Fruit fly (Drosophila melanogaster) whole organism, embryonic: ENCODE results near the gene CG7484.

Experiments
- CG10565 ChIP-seq: fragments of 200-800 bp; sonication (Bioruptor generic); optimal IDR thresholded peaks from 3 replicates; lab custom pipeline; 2016; ENCODE audit warnings: missing biosample characterization, mild to moderate bottlenecking, missing genetic modification characterization
- CG10654 ChIP-seq: fragments of 200-800 bp; sonication (Bioruptor generic); optimal IDR thresholded peaks from 2 replicates; lab custom pipeline; 2016; ENCODE audit warnings: missing biosample characterization, missing genetic modification characterization
- CG12104 ChIP-seq: fragments of 200-800 bp; sonication (Bioruptor generic); optimal IDR thresholded peaks from 3 replicates; lab custom pipeline; 2016; ENCODE audit warnings: missing biosample characterization, missing genetic modification characterization
- CG13123 ChIP-seq: fragments of 200-800 bp; sonication (Bioruptor generic); optimal IDR thresholded peaks from 2 replicates; lab custom pipeline; 2016; ENCODE audit warnings: missing biosample characterization, missing genetic modification characterization
- CG13296 ChIP-seq: fragments of 200-800 bp; sonication (Bioruptor generic); optimal IDR thresholded peaks from 3 replicates; lab custom pipeline; 2018; ENCODE audit warnings: missing biosample characterization, mild to moderate bottlenecking, missing genetic modification characterization
- CG15601 ChIP-seq: fragments of 200-800 bp; sonication (Bioruptor generic); optimal IDR thresholded peaks from 3 replicates; lab custom pipeline; 2019; ENCODE audit warnings: missing biosample characterization, mild to moderate bottlenecking, missing genetic modification characterization, moderate library complexity
- CG15696 ChIP-seq: fragments of 200-800 bp; sonication (Bioruptor generic); optimal IDR thresholded peaks from 2 replicates; lab custom pipeline; 2019; ENCODE audit warnings: missing biosample characterization, mild to moderate bottlenecking, missing genetic modification characterization, moderate library complexity
- CG1603 ChIP-seq: fragments of 200-800 bp; sonication (Bioruptor generic); optimal IDR thresholded peaks from 2 replicates; lab custom pipeline; 2019; ENCODE audit warnings: missing biosample characterization, mild to moderate bottlenecking, missing genetic modification characterization, moderate library complexity
- CG17328 ChIP-seq: fragments of 200-800 bp; sonication (Bioruptor generic); IDR thresholded peaks from 2 replicates; pipeline ENCODE4 v1.3.6; 2022; ENCODE audit warnings: missing biosample characterization, missing genetic modification characterization
- CG17568 ChIP-seq: fragments of 200-800 bp; sonication (Bioruptor generic); optimal IDR thresholded peaks from 2 replicates; lab custom pipeline; 2018; ENCODE audit warnings: missing biosample characterization, mild to moderate bottlenecking, missing genetic modification characterization, moderate library complexity
- CG1792 ChIP-seq: fragments of 200-800 bp; sonication (Bioruptor generic); optimal IDR thresholded peaks from 2 replicates; lab custom pipeline; 2016; ENCODE audit warnings: missing biosample characterization, missing genetic modification characterization
- CG32532 ChIP-seq: fragments of 200-800 bp; sonication (Bioruptor generic); IDR thresholded peaks from 2 replicates; pipeline ENCODE4 v1.3.6; 2022; ENCODE audit warnings: missing biosample characterization, missing genetic modification characterization
- CG4360 ChIP-seq: fragments of 200-800 bp; sonication (Bioruptor generic); IDR thresholded peaks from 2 replicates; pipeline ENCODE4 v1.3.6; 2022; ENCODE audit warnings: missing biosample characterization, missing genetic modification characterization
- CG4424 ChIP-seq: fragments of 200-800 bp; sonication (Bioruptor generic); optimal IDR thresholded peaks from 3 replicates; lab custom pipeline; 2016; ENCODE audit warnings: missing biosample characterization, missing genetic modification characterization
- CG4707 ChIP-seq: fragments of 200-800 bp; sonication (Bioruptor generic); optimal IDR thresholded peaks from 2 replicates; lab custom pipeline; 2018; ENCODE audit warnings: missing biosample characterization, mild to moderate bottlenecking, missing genetic modification characterization, moderate library complexity
- CG5180 ChIP-seq: fragments of 200-800 bp; sonication (Bioruptor generic); optimal IDR thresholded peaks from 3 replicates; lab custom pipeline; 2017; ENCODE audit warnings: missing biosample characterization, missing genetic modification characterization, mild to moderate bottlenecking, moderate library complexity, missing genetic modification reagents
- CG7987 ChIP-seq: fragments of 200-800 bp; sonication (Bioruptor generic); optimal IDR thresholded peaks from 2 replicates; lab custom pipeline; 2018; ENCODE audit warnings: missing biosample characterization, mild to moderate bottlenecking, missing genetic modification characterization, moderate library complexity
- CG8281 ChIP-seq: fragments of 200-800 bp; sonication (Bioruptor generic); optimal IDR thresholded peaks from 2 replicates; lab custom pipeline; 2018; ENCODE audit warnings: missing biosample characterization, mild to moderate bottlenecking, missing genetic modification characterization, moderate library complexity
- CG8290 ChIP-seq, 3 experiments: fragments of 200-800 bp; sonication (Bioruptor generic); optimal IDR thresholded peaks; 2 replicates each; lab custom pipeline; 2016 to 2019; ENCODE audit warnings: missing biosample characterization in 3 of 3, missing genetic modification characterization in 3 of 3, mild to moderate bottlenecking in 2 of 3, moderate library complexity in 1 of 3
- CG8765 ChIP-seq: fragments of 200-800 bp; sonication (Bioruptor generic); IDR thresholded peaks from 2 replicates; pipeline ENCODE4 v1.3.6; 2022; ENCODE audit warnings: missing biosample characterization, missing genetic modification characterization
- CG9876 ChIP-seq: fragments of 200-800 bp; sonication (Bioruptor generic); optimal IDR thresholded peaks from 2 replicates; lab custom pipeline; 2016; ENCODE audit warnings: missing biosample characterization, missing genetic modification characterization
- Dbx ChIP-seq: fragments of 200-800 bp; sonication (Bioruptor generic); IDR thresholded peaks from 3 replicates; pipeline ENCODE4 v1.3.6; 2022; ENCODE audit warnings: missing biosample characterization, missing genetic modification characterization
- Ets97D ChIP-seq: fragments of 200-800 bp; sonication (Bioruptor generic); optimal IDR thresholded peaks from 3 replicates; lab custom pipeline; 2016; ENCODE audit warnings: missing biosample characterization, missing genetic modification characterization
- Hey ChIP-seq: fragments of 200-800 bp; sonication (Bioruptor generic); optimal IDR thresholded peaks from 3 replicates; lab custom pipeline; 2018; ENCODE audit warnings: missing biosample characterization, mild to moderate bottlenecking, missing genetic modification characterization
- Jarid2 ChIP-seq: fragments of 200-800 bp; sonication (Bioruptor generic); optimal IDR thresholded peaks from 3 replicates; lab custom pipeline; 2017; ENCODE audit warnings: mild to moderate bottlenecking, missing biosample characterization, missing genetic modification reagents, missing genetic modification characterization
- Mad ChIP-seq: fragments of 200-800 bp; sonication (Bioruptor generic); optimal IDR thresholded peaks from 2 replicates; lab custom pipeline; 2016; ENCODE audit warnings: missing biosample characterization, missing genetic modification characterization
- Max ChIP-seq: fragments of 200-800 bp; sonication (Bioruptor generic); optimal IDR thresholded peaks from 2 replicates; lab custom pipeline; 2016; ENCODE audit warnings: missing biosample characterization, mild to moderate bottlenecking, missing genetic modification characterization
- Med ChIP-seq: fragments of 200-800 bp; sonication (Bioruptor generic); peaks from one replicate; lab custom pipeline; 2016; ENCODE audit warnings: missing biosample characterization, missing genetic modification characterization, mild to moderate bottlenecking, inconsistent platforms, moderate library complexity
- Oaz ChIP-seq: fragments of 200-800 bp; sonication (Bioruptor generic); IDR thresholded peaks from 2 replicates; pipeline ENCODE4 v1.3.6; 2022; ENCODE audit warnings: missing biosample characterization, missing genetic modification characterization
- Opbp ChIP-seq: fragments of 200-800 bp; sonication (Bioruptor generic); IDR thresholded peaks from 3 replicates; pipeline ENCODE4 v1.3.6; 2022; ENCODE audit warnings: missing biosample characterization, missing genetic modification characterization; ENCODE audit not compliant: partially characterized antibody
- Stat92E ChIP-seq, 3 experiments: fragments of >200 bp in 2 of 3; fragments of 200-800 bp in 1 of 3; sonication (Bioruptor generic) in 1 of 3; optimal IDR thresholded peaks; 2 replicates each; lab custom pipeline; 2017 to 2019; ENCODE audit warnings: missing biosample characterization in 3 of 3, missing genetic modification characterization in 3 of 3, mild to moderate bottlenecking in 1 of 3, moderate library complexity in 1 of 3
- Tbp ChIP-seq: fragments of >200 bp; optimal IDR thresholded peaks from 2 replicates; lab custom pipeline; 2018; ENCODE audit warnings: missing biosample characterization, missing genetic modification characterization
- Vsx1 ChIP-seq: fragments of 200-800 bp; sonication (Bioruptor generic); optimal IDR thresholded peaks from 2 replicates; lab custom pipeline; 2017; ENCODE audit warnings: missing biosample characterization, mild to moderate bottlenecking, missing genetic modification characterization, missing genetic modification reagents
- al ChIP-seq: fragments of 200-800 bp; sonication (Bioruptor generic); IDR thresholded peaks from 2 replicates; pipeline ENCODE4 v1.3.6; 2022; ENCODE audit warnings: missing biosample characterization, missing genetic modification characterization
- aop ChIP-seq: fragments of 200-800 bp; sonication (Bioruptor generic); IDR thresholded peaks from 2 replicates; pipeline ENCODE4 v1.3.6; 2022; ENCODE audit warnings: missing biosample characterization, missing genetic modification characterization
- bab2 ChIP-seq: fragments of 200-800 bp; sonication (Bioruptor generic); optimal IDR thresholded peaks from 2 replicates; lab custom pipeline; 2016; ENCODE audit warnings: missing biosample characterization, missing genetic modification characterization
- eyg ChIP-seq: fragments of 200-800 bp; sonication (Bioruptor generic); optimal IDR thresholded peaks from 3 replicates; lab custom pipeline; 2016; ENCODE audit warnings: missing biosample characterization, missing genetic modification characterization
- kay ChIP-seq: fragments of 200-800 bp; sonication (Bioruptor generic); optimal IDR thresholded peaks from 2 replicates; lab custom pipeline; 2016; ENCODE audit warnings: missing biosample characterization, missing genetic modification characterization
- maf-S ChIP-seq: fragments of 200-800 bp; sonication (Bioruptor generic); optimal IDR thresholded peaks from 2 replicates; lab custom pipeline; 2016; ENCODE audit warnings: missing biosample characterization, missing genetic modification characterization
- odd ChIP-seq: fragments of 200-800 bp; sonication (Bioruptor generic); optimal IDR thresholded peaks from 2 replicates; lab custom pipeline; 2017; ENCODE audit warnings: missing biosample characterization, mild to moderate bottlenecking, missing genetic modification characterization
- onecut ChIP-seq: fragments of 200-800 bp; sonication (Bioruptor generic); IDR thresholded peaks from 2 replicates; pipeline ENCODE4 v1.3.6; 2022; ENCODE audit warnings: missing biosample characterization, missing genetic modification characterization
- psq ChIP-seq: fragments of 200-800 bp; sonication (Bioruptor generic); optimal IDR thresholded peaks from 2 replicates; lab custom pipeline; 2017; ENCODE audit warnings: missing biosample characterization, missing genetic modification characterization
- ranshi ChIP-seq: fragments of 200-800 bp; sonication (Bioruptor generic); IDR thresholded peaks from 2 replicates; pipeline ENCODE4 v1.3.6; 2022; ENCODE audit warnings: missing biosample characterization, missing genetic modification characterization
- schlank ChIP-seq: fragments of 200-800 bp; sonication (Bioruptor generic); optimal IDR thresholded peaks from 2 replicates; lab custom pipeline; 2018; ENCODE audit warnings: missing biosample characterization, mild to moderate bottlenecking, missing genetic modification characterization
- seq ChIP-seq: fragments of 200-800 bp; sonication (Bioruptor generic); IDR thresholded peaks from 2 replicates; pipeline ENCODE4 v1.3.6; 2022; ENCODE audit warnings: missing biosample characterization, missing genetic modification characterization
- sisA ChIP-seq: fragments of 200-800 bp; sonication (Bioruptor generic); IDR thresholded peaks from 2 replicates; pipeline ENCODE4 v1.3.6; 2022; ENCODE audit warnings: missing biosample characterization, missing genetic modification characterization
- sqz ChIP-seq: fragments of 200-800 bp; sonication (Bioruptor generic); optimal IDR thresholded peaks from 3 replicates; lab custom pipeline; 2018; ENCODE audit warnings: missing biosample characterization, mild to moderate bottlenecking, missing genetic modification characterization
- stwl ChIP-seq: fragments of 200-800 bp; sonication (Bioruptor generic); optimal IDR thresholded peaks from 3 replicates; lab custom pipeline; 2018; ENCODE audit warnings: missing biosample characterization, mild to moderate bottlenecking, missing genetic modification characterization, moderate library complexity
- tap ChIP-seq: fragments of 200-800 bp; optimal IDR thresholded peaks from 3 replicates; lab custom pipeline; 2019; ENCODE audit warnings: missing biosample characterization, mild to moderate bottlenecking, missing genetic modification characterization, moderate library complexity
- tup ChIP-seq: fragments of 200-800 bp; sonication (Bioruptor generic); optimal IDR thresholded peaks from 2 replicates; lab custom pipeline; 2016; ENCODE audit warnings: missing biosample characterization, mild to moderate bottlenecking, missing genetic modification characterization, moderate library complexity
- wek ChIP-seq: fragments of 200-800 bp; sonication (Bioruptor generic); optimal IDR thresholded peaks from 3 replicates; lab custom pipeline; 2018; ENCODE audit warnings: missing biosample characterization, mild to moderate bottlenecking, missing genetic modification characterization, moderate library complexity

The CG7484 gene

DNA sequence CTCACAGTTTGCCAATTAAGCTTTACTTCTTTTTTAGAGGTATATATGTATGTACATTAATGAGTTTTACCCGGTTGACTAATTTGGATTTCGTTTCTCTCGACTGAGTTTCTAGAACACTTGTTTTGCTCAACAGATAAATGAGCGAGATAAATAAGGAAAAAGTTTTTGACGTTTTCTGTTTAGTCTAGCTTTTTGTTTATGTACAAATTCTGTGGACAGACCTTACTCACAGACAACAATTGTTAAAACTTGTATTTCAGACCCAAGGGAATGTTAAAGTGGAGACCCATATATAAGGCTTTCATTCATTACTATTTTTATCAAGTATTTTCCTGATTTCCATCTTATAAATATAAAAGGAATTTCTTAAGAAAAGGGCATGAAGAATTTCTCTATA is 29.4 kb upstream of the CG7484 start (continued):
- TF ChIP-seq CG1603 (tag; lab: Kevin White, UChicago) (no peak), Dbx (no peak), CG17568 (GFP tag; lab: Kevin White, UChicago) (peak; percentile 61), CG8290 (GFP tag; optimal IDR thresholded peaks at IDR 0.05; lab: Kevin White, UChicago) (no peak), CG8290 (tag; optimal IDR thresholded peaks at IDR 0.05; lab: Kevin White, UChicago) (peak in 1 of 2 experiments; percentile 46), schlank (tag; lab: Kevin White, UChicago) (peak; percentile 52), aop (GFP tag; lab: Robert Waterston, UW) (no peak), tap (no peak), kay (GFP tag; lab: Kevin White, UChicago) (no peak), Jarid2 (GFP tag; lab: Kevin White, UChicago) (no peak), CG10654 (no peak), CG9876 (GFP tag; lab: Kevin White, UChicago) (no peak), CG1792 (GFP tag; lab: Kevin White, UChicago) (no peak), CG13123 (GFP tag; lab: Kevin White, UChicago) (no peak), Mad (no peak), al (GFP tag; lab: Robert Waterston, UW) (no peak), Ets97D (GFP tag; lab: Kevin White, UChicago) (no peak), CG8281 (peak; percentile 6), sqz (GFP tag; lab: Kevin White, UChicago) (no peak), seq (GFP tag; lab: Robert Waterston, UW) (0 out of 2 replicates have a peak, but pooled peaks have one; percentile 8), Vsx1 (GFP tag; lab: Kevin White, UChicago) (no peak), CG5180 (GFP tag; lab: Kevin White, UChicago) (no peak), stwl (tag; lab: Kevin White, UChicago) (no peak), maf-S (GFP tag; lab: Kevin White, UChicago) (no peak), eyg (GFP tag; lab: Kevin White, UChicago) (no peak), Med (GFP tag; lab: Kevin White, UChicago) (peak; percentile 66), odd (GFP tag; lab: Kevin White, UChicago) (peak; percentile 47), CG15601 (tag; lab: Kevin White, UChicago) (peak; percentile 47), wek (GFP tag; lab: Kevin White, UChicago) (peak; percentile 31), CG17328 (no peak), Hey (tag; lab: Kevin White, UChicago) (peak; percentile 28), CG15696 (tag; lab: Kevin White, UChicago) (no peak), CG7987 (GFP tag; lab: Kevin White, UChicago) (no peak), bab2 (no peak), CG4424 (GFP tag; lab: Kevin White, UChicago) (no peak), CG13296 (peak; percentile 52), CG32532 (GFP tag; lab: Robert Waterston, UW) (no peak), Max (no peak), tup (GFP tag; lab: Kevin White, UChicago) (no peak), CG10565 (GFP tag; lab: Kevin White, UChicago) (no peak), CG4360 (no peak), CG12104 (GFP tag; lab: Kevin White, UChicago) (no peak), onecut (GFP tag; lab: Robert Waterston, UW) (no peak), CG4707 (peak; percentile 0), Tbp (no peak), sisA (GFP tag; lab: Robert Waterston, UW) (no peak), Opbp (GFP tag; lab: Robert Waterston, UW) (no peak), ranshi (no peak), Oaz (no peak), CG8765 (GFP tag; lab: Robert Waterston, UW) (no peak), psq (GFP tag; lab: Kevin White, UChicago) (no peak), Stat92E (GFP tag; optimal IDR thresholded peaks at IDR 0.05; lab: Kevin White, UChicago) (no peak)
